4 fruit fly cellular contexts compared by ENCODE assay signal in genomic region chr3R:19904865-19905373, dm6.
TF ChIP-seq lines count a peak whose summit lies in the region.

Gene Surf6 (minus strand): TSS chr3R:19904868.
Gene RhoGAP92B (plus strand): TSS chr3R:19905164.

TF ChIP-seq in whole organism, adult, 20 proteins besides CTCF, POLR2A, EP300 and RAD21 (continued from another document):
- peak; percentile 38 for TF ChIP-seq CG33017 (tag; optimal IDR thresholded peaks at IDR 0.05; lab: Kevin White, UChicago)
- peak; percentile 61 for TF ChIP-seq CG7045 (GFP tag; optimal IDR thresholded peaks at IDR 0.05; lab: Kevin White, UChicago)

TF ChIP-seq in whole organism, embryonic, 481 proteins besides CTCF, POLR2A, EP300 and RAD21 (continued from another document and continues in another):
- peak; percentile 41; the same call in 1 of the 2 replicates for TF ChIP-seq amos (GFP tag; IDR thresholded peaks at IDR 0.05; lab: Robert Waterston, UW; ENCODE audit: partially characterized antibody)
- TF ChIP-seq Xbp1 (GFP tag; optimal IDR thresholded peaks at IDR 0.05; lab: Kevin White, UChicago), result peak; percentile 70
- peak; percentile 86 for TF ChIP-seq nmo (GFP tag; optimal IDR thresholded peaks at IDR 0.05; lab: Kevin White, UChicago)
- TF ChIP-seq CG34422 (GFP tag; IDR thresholded peaks at IDR 0.05; lab: Robert Waterston, UW), result no peak
- peak; percentile 71 for TF ChIP-seq mam (GFP tag; optimal IDR thresholded peaks at IDR 0.05; lab: Kevin White, UChicago)
- peak; percentile 38 for TF ChIP-seq twi (tag; optimal IDR thresholded peaks at IDR 0.05; lab: Kevin White, UChicago)
- peak; percentile 64 for TF ChIP-seq CG4328 (GFP tag; optimal IDR thresholded peaks at IDR 0.05; lab: Kevin White, UChicago)
- peak; percentile 8 for TF ChIP-seq Fer2 (tag; optimal IDR thresholded peaks at IDR 0.05; lab: Kevin White, UChicago)
- no peak for TF ChIP-seq sqz (GFP tag; optimal IDR thresholded peaks at IDR 0.05; lab: Kevin White, UChicago)
- peak; percentile 46 for TF ChIP-seq Blimp-1 (GFP tag; optimal IDR thresholded peaks at IDR 0.05; lab: Kevin White, UChicago)
- TF ChIP-seq CG31224 (GFP tag; IDR thresholded peaks at IDR 0.05; lab: Robert Waterston, UW), result no peak
- 0 out of 2 replicates have a peak, but pooled peaks have one; percentile 23 for TF ChIP-seq CG32772 (GFP tag; IDR thresholded peaks at IDR 0.05; lab: Robert Waterston, UW)
- peak; percentile 63; the same call in 2 of the 3 replicates for TF ChIP-seq CG17361 (GFP tag; IDR thresholded peaks at IDR 0.05; lab: Robert Waterston, UW)
- TF ChIP-seq Taf1 (GFP tag; IDR thresholded peaks at IDR 0.05; lab: Robert Waterston, UW), result peak; percentile 42; the same call in 1 of the 2 replicates
- peak; percentile 55 for TF ChIP-seq unpg (GFP tag; optimal IDR thresholded peaks at IDR 0.05; lab: Kevin White, UChicago)
- TF ChIP-seq CG18764 (GFP tag; optimal IDR thresholded peaks at IDR 0.05; lab: Kevin White, UChicago), result peak; percentile 50
- TF ChIP-seq CG4404 (GFP tag; IDR thresholded peaks at IDR 0.05; lab: Robert Waterston, UW), result no peak
- TF ChIP-seq org-1 (GFP tag; optimal IDR thresholded peaks at IDR 0.05; lab: Kevin White, UChicago), result peak; percentile 39
- peak; percentile 35 for TF ChIP-seq CG7987 (GFP tag; optimal IDR thresholded peaks at IDR 0.05; lab: Kevin White, UChicago)
- TF ChIP-seq Dref (GFP tag; IDR thresholded peaks at IDR 0.05; lab: Robert Waterston, UW), result 0 out of 2 replicates have a peak, but pooled peaks have one; percentile 21
- no peak for TF ChIP-seq pita (GFP tag; optimal IDR thresholded peaks at IDR 0.05; lab: Kevin White, UChicago)
- peak; percentile 50 for TF ChIP-seq dmrt11E (tag; optimal IDR thresholded peaks at IDR 0.05; lab: Kevin White, UChicago)
- TF ChIP-seq CG14050 (GFP tag; IDR thresholded peaks at IDR 0.05; lab: Robert Waterston, UW), result 0 out of 3 replicates have a peak, but pooled peaks have one; percentile 32
- 0 out of 2 replicates have a peak, but pooled peaks have one; percentile 27 for TF ChIP-seq CG5953 (GFP tag; IDR thresholded peaks at IDR 0.05; lab: Robert Waterston, UW)
- peak; percentile 54 for TF ChIP-seq nerfin-1 (tag; optimal IDR thresholded peaks at IDR 0.05; lab: Kevin White, UChicago)
- no peak for TF ChIP-seq lov (optimal IDR thresholded peaks at IDR 0.05; lab: Kevin White, UChicago)
- no peak for TF ChIP-seq lov (GFP tag; IDR thresholded peaks at IDR 0.05; lab: Robert Waterston, UW)
- TF ChIP-seq Hand (GFP tag; optimal IDR thresholded peaks at IDR 0.05; lab: Kevin White, UChicago), result no peak
- TF ChIP-seq Mrtf (GFP tag; IDR thresholded peaks at IDR 0.05; lab: Robert Waterston, UW), result no peak
- peak; percentile 9; the same call in 1 of the 3 replicates for TF ChIP-seq CG11093 (GFP tag; IDR thresholded peaks at IDR 0.05; lab: Robert Waterston, UW)
- 0 out of 3 replicates have a peak, but pooled peaks have one; percentile 43 for TF ChIP-seq CG6791 (GFP tag; IDR thresholded peaks at IDR 0.05; lab: Robert Waterston, UW; ENCODE audit: partially characterized antibody)
- TF ChIP-seq croc (GFP tag; conservative IDR thresholded peaks at IDR 0.05; lab: Robert Waterston, UW), result no peak
- peak; percentile 63 for TF ChIP-seq gcm (GFP tag; optimal IDR thresholded peaks at IDR 0.05; lab: Kevin White, UChicago)
- no peak for TF ChIP-seq tio (GFP tag; optimal IDR thresholded peaks at IDR 0.05; lab: Kevin White, UChicago)
- TF ChIP-seq CG17186 (GFP tag; optimal IDR thresholded peaks at IDR 0.05; lab: Kevin White, UChicago), result peak; percentile 91
- peak in 1 of 3 experiments; percentile 71 for TF ChIP-seq Stat92E (GFP tag; optimal IDR thresholded peaks at IDR 0.05; lab: Kevin White, UChicago)
- TF ChIP-seq Sox100B (GFP tag; optimal IDR thresholded peaks at IDR 0.05; lab: Kevin White, UChicago), result peak; percentile 67
- peak; percentile 56 for TF ChIP-seq bab2 (GFP tag; optimal IDR thresholded peaks at IDR 0.05; lab: Kevin White, UChicago)
- no peak for TF ChIP-seq CG34224 (GFP tag; IDR thresholded peaks at IDR 0.05; lab: Robert Waterston, UW; ENCODE audit: partially characterized antibody)
- TF ChIP-seq zfh2 (GFP tag; optimal IDR thresholded peaks at IDR 0.05; lab: Kevin White, UChicago), result peak; percentile 29

TF ChIP-seq in whole organism, prepupa, 60 proteins besides CTCF, POLR2A, EP300 and RAD21 (continued from another document):
- TF ChIP-seq CG32006 (GFP tag; optimal IDR thresholded peaks at IDR 0.05; lab: Kevin White, UChicago) (no peak), acj6 (GFP tag; optimal IDR thresholded peaks at IDR 0.05; lab: Kevin White, UChicago) (peak; percentile 42), CG31627 (GFP tag; optimal IDR thresholded peaks at IDR 0.05; lab: Kevin White, UChicago) (peak; percentile 66), CG3919 (GFP tag; optimal IDR thresholded peaks at IDR 0.05; lab: Kevin White, UChicago) (peak; percentile 62), CG6808 (GFP tag; optimal IDR thresholded peaks at IDR 0.05; lab: Kevin White, UChicago) (peak; percentile 52), dsx (GFP tag; optimal IDR thresholded peaks at IDR 0.05; lab: Kevin White, UChicago; ENCODE audit: poor library complexity, severe bottlenecking) (peak; percentile 43), ss (GFP tag; optimal IDR thresholded peaks at IDR 0.05; lab: Kevin White, UChicago) (peak; percentile 40 to 62), CG1621 (tag; optimal IDR thresholded peaks at IDR 0.05; lab: Kevin White, UChicago) (peak; percentile 97), fd59A (GFP tag; optimal IDR thresholded peaks at IDR 0.05; lab: Kevin White, UChicago) (no peak), svp (GFP tag; lab: Kevin White, UChicago) (peak; percentile 95), CG4318 (GFP tag; optimal IDR thresholded peaks at IDR 0.05; lab: Kevin White, UChicago) (no peak), CG6276 (GFP tag; optimal IDR thresholded peaks at IDR 0.05; lab: Kevin White, UChicago) (no peak), vri (GFP tag; optimal IDR thresholded peaks at IDR 0.05; lab: Kevin White, UChicago) (peak; percentile 66), Met (GFP tag; optimal IDR thresholded peaks at IDR 0.05; lab: Kevin White, UChicago) (peak; percentile 68), Sox14 (GFP tag; optimal IDR thresholded peaks at IDR 0.05; lab: Kevin White, UChicago) (peak; percentile 76), CG8119 (GFP tag; IDR thresholded peaks at IDR 0.05; lab: Robert Waterston, UW) (peak; percentile 23; the same call in 1 of the 3 replicates), CG10669 (GFP tag; optimal IDR thresholded peaks at IDR 0.05; lab: Kevin White, UChicago) (peak; percentile 13), Sox15 (GFP tag; optimal IDR thresholded peaks at IDR 0.05; lab: Kevin White, UChicago) (peak; percentile 27), CG6854 (GFP tag; optimal IDR thresholded peaks at IDR 0.05; lab: Kevin White, UChicago) (peak; percentile 77), Sox102F (GFP tag; optimal IDR thresholded peaks at IDR 0.05; lab: Kevin White, UChicago) (peak; percentile 63), net (GFP tag; optimal IDR thresholded peaks at IDR 0.05; lab: Kevin White, UChicago) (peak; percentile 62), CG10631 (GFP tag; optimal IDR thresholded peaks at IDR 0.05; lab: Kevin White, UChicago) (no peak), CG8319 (GFP tag; optimal IDR thresholded peaks at IDR 0.05; lab: Kevin White, UChicago) (peak; percentile 42), salr (GFP tag; optimal IDR thresholded peaks at IDR 0.05; lab: Kevin White, UChicago) (no peak), eg (GFP tag; IDR thresholded peaks at IDR 0.05; lab: Robert Waterston, UW) (peak; percentile 64; the same call in 2 of the 3 replicates), OdsH (GFP tag; optimal IDR thresholded peaks at IDR 0.05; lab: Kevin White, UChicago) (peak; percentile 42), pdm3 (GFP tag; optimal IDR thresholded peaks at IDR 0.05; lab: Kevin White, UChicago) (no peak), CG9139 (GFP tag; optimal IDR thresholded peaks at IDR 0.05; lab: Kevin White, UChicago) (peak; percentile 44), CG11902 (GFP tag; optimal IDR thresholded peaks at IDR 0.05; lab: Kevin White, UChicago) (peak; percentile 19), CG11294 (GFP tag; IDR thresholded peaks at IDR 0.05; lab: Robert Waterston, UW) (no peak), Gug (GFP tag; IDR thresholded peaks at IDR 0.05; lab: Robert Waterston, UW) (0 out of 2 replicates have a peak, but pooled peaks have one; percentile 22), Eip78C (GFP tag; lab: Kevin White, UChicago) (peak; percentile 79), lz (GFP tag; optimal IDR thresholded peaks at IDR 0.05; lab: Kevin White, UChicago) (peak; percentile 68), cyc (GFP tag; optimal IDR thresholded peaks at IDR 0.05; lab: Kevin White, UChicago) (peak; percentile 55), Smox (GFP tag; optimal IDR thresholded peaks at IDR 0.05; lab: Kevin White, UChicago) (no peak), topi (GFP tag; optimal IDR thresholded peaks at IDR 0.05; lab: Kevin White, UChicago) (peak; percentile 67), Hr39 (GFP tag; optimal IDR thresholded peaks at IDR 0.05; lab: Kevin White, UChicago) (peak; percentile 71), Ets96B (tag; optimal IDR thresholded peaks at IDR 0.05; lab: Kevin White, UChicago) (peak; percentile 31)

TF ChIP-seq in whole organism, wandering third instar larva, 38 proteins besides CTCF, POLR2A, EP300 and RAD21 (continued from another document):
- TF ChIP-seq HLH106 (tag; optimal IDR thresholded peaks at IDR 0.05; lab: Kevin White, UChicago), result peak; percentile 49
- peak; percentile 49 for TF ChIP-seq Myc (optimal IDR thresholded peaks at IDR 0.05; lab: Kevin White, UChicago)
- peak in 1 of 2 experiments; percentile 68 for TF ChIP-seq foxo (GFP tag; optimal IDR thresholded peaks at IDR 0.05; lab: Kevin White, UChicago)
- peak; percentile 73 for TF ChIP-seq Jra (GFP tag; optimal IDR thresholded peaks at IDR 0.05; lab: Kevin White, UChicago)
- no peak for TF ChIP-seq jim (GFP tag; optimal IDR thresholded peaks at IDR 0.05; lab: Kevin White, UChicago)
- no peak for TF ChIP-seq GATAd (GFP tag; optimal IDR thresholded peaks at IDR 0.05; lab: Kevin White, UChicago)
- TF ChIP-seq Dfd (GFP tag; optimal IDR thresholded peaks at IDR 0.05; lab: Kevin White, UChicago), result no peak
- no peak for TF ChIP-seq dl (GFP tag; optimal IDR thresholded peaks at IDR 0.05; lab: Kevin White, UChicago; ENCODE audit: insufficient read depth in 1 of 2, partially characterized antibody in 2 of 2)
- TF ChIP-seq Hr83 (GFP tag; optimal IDR thresholded peaks at IDR 0.05; lab: Kevin White, UChicago; ENCODE audit: poor library complexity, severe bottlenecking), result peak; percentile 74
- TF ChIP-seq tai (GFP tag; optimal IDR thresholded peaks at IDR 0.05; lab: Kevin White, UChicago), result no peak
- TF ChIP-seq pan (optimal IDR thresholded peaks at IDR 0.05; lab: Kevin White, UChicago), result no peak
TF ChIP-seq in whole organism, wandering third instar larva: peak in this region for 19.
